Fruit fly (Drosophila melanogaster): ENCODE results near the gene CG13786.
A peak's percentile ranks its signal among the peaks of the same experiment; 100 is the strongest.

CG13786 gene

dm6 chr2L:7295924-7296323 is 43.1 kb upstream of the CG13786 start (continued):
- TF ChIP-seq CG1792 (GFP tag; optimal IDR thresholded peaks at IDR 0.05) (no peak), CG14050 (GFP tag; IDR thresholded peaks at IDR 0.05) (peak; percentile 56; the same call in 1 of the 3 replicates), CG6791 (GFP tag; IDR thresholded peaks at IDR 0.05; ENCODE audit: partially characterized antibody) (no peak), cwo (GFP tag; optimal IDR thresholded peaks at IDR 0.05) (peak; percentile 34), kni (GFP tag; optimal IDR thresholded peaks at IDR 0.05) (peak; percentile 20), Ssrp (tag; optimal IDR thresholded peaks at IDR 0.05) (peak; percentile 84), hth (optimal IDR thresholded peaks at IDR 0.05) (no peak), CG2116 (GFP tag; optimal IDR thresholded peaks at IDR 0.05) (peak; percentile 24), h (optimal IDR thresholded peaks at IDR 0.05) (no peak), en (GFP tag; optimal IDR thresholded peaks at IDR 0.05) (peak; percentile 25), ttk (GFP tag; IDR thresholded peaks at IDR 0.05) (peak; percentile 71), H15 (GFP tag; IDR thresholded peaks at IDR 0.05) (peak; percentile 49; the same call in 2 of the 3 replicates), CG34422 (GFP tag; IDR thresholded peaks at IDR 0.05) (peak; percentile 72; the same call in 2 of the 3 replicates), Chrac-16 (GFP tag; optimal IDR thresholded peaks at IDR 0.05) (peak; percentile 80), tio (GFP tag; optimal IDR thresholded peaks at IDR 0.05) (peak; percentile 70), CG10274 (GFP tag; optimal IDR thresholded peaks at IDR 0.05) (no peak), inv (GFP tag; IDR thresholded peaks at IDR 0.05; ENCODE audit: partially characterized antibody) (no peak), CG2875 (GFP tag; optimal IDR thresholded peaks at IDR 0.05) (peak; percentile 86), CG2712 (tag; optimal IDR thresholded peaks at IDR 0.05) (peak; percentile 92), H2.0 (GFP tag; IDR thresholded peaks at IDR 0.05) (0 out of 2 replicates have a peak, but pooled peaks have one; percentile 49), pita (GFP tag; optimal IDR thresholded peaks at IDR 0.05) (no peak), Dref (GFP tag; IDR thresholded peaks at IDR 0.05) (no peak), her (GFP tag; optimal IDR thresholded peaks at IDR 0.05) (no peak), Hand (GFP tag; optimal IDR thresholded peaks at IDR 0.05) (no peak), CG13287 (GFP tag; IDR thresholded peaks at IDR 0.05; ENCODE audit: partially characterized antibody) (no peak), CG6689 (GFP tag; IDR thresholded peaks at IDR 0.05) (peak; percentile 88), Deaf1 (tag; optimal IDR thresholded peaks at IDR 0.05) (peak; percentile 35), lov (optimal IDR thresholded peaks at IDR 0.05) (no peak), lov (GFP tag; IDR thresholded peaks at IDR 0.05) (0 out of 3 replicates have a peak, but pooled peaks have one; percentile 45), cg (GFP tag; optimal IDR thresholded peaks at IDR 0.05) (no peak), chif (GFP tag; optimal IDR thresholded peaks at IDR 0.05) (peak; percentile 5 to 83), BtbVII (GFP tag; optimal IDR thresholded peaks at IDR 0.05) (peak; percentile 33), pnt (GFP tag; optimal IDR thresholded peaks at IDR 0.05) (peak; percentile 39), Camta (GFP tag; optimal IDR thresholded peaks at IDR 0.05) (peak; percentile 64), CG10979 (tag; optimal IDR thresholded peaks at IDR 0.05) (peak; percentile 91), Sox100B (GFP tag; optimal IDR thresholded peaks at IDR 0.05) (peak; percentile 86), fd102C (GFP tag; optimal IDR thresholded peaks at IDR 0.05) (peak; percentile 73), dati (GFP tag; IDR thresholded peaks at IDR 0.05) (no peak), Bdp1 (GFP tag; optimal IDR thresholded peaks at IDR 0.05) (no peak), ham (GFP tag; IDR thresholded peaks at IDR 0.05) (no peak), Med (GFP tag) (peak; percentile 71), CG2202 (tag; optimal IDR thresholded peaks at IDR 0.05) (peak; percentile 78), phol (tag; optimal IDR thresholded peaks at IDR 0.05) (peak; percentile 90), grau (tag; optimal IDR thresholded peaks at IDR 0.05) (peak; percentile 79), Atf-2 (GFP tag; optimal IDR thresholded peaks at IDR 0.05) (peak; percentile 57), knrl (GFP tag; IDR thresholded peaks at IDR 0.05; ENCODE audit: partially characterized antibody) (no peak; the same call in 2 of the 3 replicates), Sox102F (GFP tag; optimal IDR thresholded peaks at IDR 0.05) (peak; percentile 84), Scr (GFP tag; IDR thresholded peaks at IDR 0.05; ENCODE audit: partially characterized antibody) (no peak), TFAM (GFP tag; optimal IDR thresholded peaks at IDR 0.05) (no peak), sug (tag; optimal IDR thresholded peaks at IDR 0.05) (no peak), fu2 (GFP tag; optimal IDR thresholded peaks at IDR 0.05) (no peak)
